Fruit fly (Drosophila melanogaster): ENCODE data around the gene CG32407.
A peak's percentile ranks its signal among the peaks of the same experiment; 100 is the strongest.

CG32407 gene

DNA sequence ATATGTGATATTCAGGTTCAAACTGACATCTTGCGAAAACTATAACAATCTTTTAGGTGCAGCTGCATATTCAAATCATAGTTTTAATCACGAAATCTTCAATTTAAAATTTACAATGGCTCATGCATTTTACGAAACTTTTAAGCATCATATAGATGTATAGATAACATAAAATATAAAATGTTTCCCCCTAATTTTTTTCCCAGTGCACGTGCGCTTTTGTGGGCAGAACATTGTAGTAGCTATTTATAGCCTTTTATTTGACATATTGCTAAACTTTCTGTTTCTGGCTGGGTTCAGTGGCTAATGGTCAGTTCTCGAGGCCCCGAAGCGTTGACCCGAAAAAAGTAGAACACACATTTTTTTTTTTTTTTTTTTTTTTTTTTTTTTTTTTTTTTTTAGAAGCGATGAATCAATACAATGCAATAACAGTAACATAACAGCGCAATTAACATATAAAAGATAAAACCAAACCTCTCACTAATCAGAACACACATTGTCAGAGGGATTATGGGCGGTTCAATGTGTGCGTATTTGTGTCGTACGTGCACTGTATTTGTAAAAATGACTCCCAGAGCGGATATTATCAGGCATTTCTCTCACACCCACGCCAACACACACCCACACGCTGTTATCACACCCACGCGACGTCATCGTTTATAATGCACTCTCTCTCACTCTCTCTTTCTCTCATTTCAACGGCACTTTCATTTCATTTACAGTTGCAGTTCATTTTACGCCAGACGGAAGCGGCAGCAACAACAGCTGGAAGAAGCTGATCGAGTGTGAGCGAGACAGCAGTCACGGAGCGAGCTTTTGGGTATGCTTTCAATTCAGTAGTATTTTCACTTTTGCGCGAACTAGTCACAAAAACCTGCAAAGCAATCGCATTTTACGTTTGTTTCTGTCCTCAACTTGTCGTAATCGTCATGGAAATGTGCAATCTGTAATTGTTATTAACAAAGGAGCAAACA is 4.4 kb downstream of the CG32407 start (continued):
- TF ChIP-seq sens (GFP tag): peak; percentile 85

DNA sequence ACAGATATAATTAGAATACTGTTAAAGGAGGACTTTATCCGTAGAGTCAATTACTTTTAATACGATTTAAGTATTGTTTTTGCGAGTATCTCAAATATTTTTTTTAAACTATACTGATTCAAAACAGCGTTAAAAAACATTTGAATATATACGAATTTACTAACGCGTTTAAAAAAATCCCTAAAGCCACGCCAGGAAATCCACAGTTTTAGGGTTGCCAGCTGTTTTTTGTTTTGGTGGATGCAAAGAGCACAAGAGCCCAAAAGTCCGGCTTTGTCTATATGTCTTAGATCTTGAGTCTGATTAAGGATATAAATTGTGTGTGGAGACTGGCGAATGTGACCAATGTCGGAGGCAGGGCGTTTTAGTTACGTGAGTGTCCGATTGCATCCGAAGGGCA is 5.7 kb downstream of the CG32407 start:
- peak; percentile 51 for TF ChIP-seq CG2116 (GFP tag; optimal IDR thresholded peaks at IDR 0.05)
- TF ChIP-seq sens (GFP tag): peak; percentile 78
- TF ChIP-seq CG12219 (GFP tag; optimal IDR thresholded peaks at IDR 0.05): no peak
- peak; percentile 8 for TF ChIP-seq CG17829 (tag; optimal IDR thresholded peaks at IDR 0.05)
- TF ChIP-seq fru (optimal IDR thresholded peaks at IDR 0.05): no peak
- TF ChIP-seq Oaz (GFP tag; IDR thresholded peaks at IDR 0.05): no peak
- TF ChIP-seq sd (tag; optimal IDR thresholded peaks at IDR 0.05): no peak
- no peak for TF ChIP-seq CkIIα-i1 (GFP tag; IDR thresholded peaks at IDR 0.05)
- no peak for TF ChIP-seq Hmr (GFP tag; optimal IDR thresholded peaks at IDR 0.05)
- no peak for TF ChIP-seq tx (GFP tag; optimal IDR thresholded peaks at IDR 0.05)
- no peak for TF ChIP-seq Max (GFP tag; optimal IDR thresholded peaks at IDR 0.05)
- no peak for TF ChIP-seq oc (tag; optimal IDR thresholded peaks at IDR 0.05)
- no peak for TF ChIP-seq Sox102F (GFP tag; optimal IDR thresholded peaks at IDR 0.05)
- no peak for TF ChIP-seq rib (GFP tag; IDR thresholded peaks at IDR 0.05)
- no peak for TF ChIP-seq zen (tag; optimal IDR thresholded peaks at IDR 0.05)
- TF ChIP-seq Myb (GFP tag; optimal IDR thresholded peaks at IDR 0.05): peak; percentile 82
- peak; percentile 13; the same call in 1 of the 2 replicates for TF ChIP-seq CG13287 (GFP tag; IDR thresholded peaks at IDR 0.05; ENCODE audit: partially characterized antibody)
- no peak for TF ChIP-seq pan (optimal IDR thresholded peaks at IDR 0.05)
- TF ChIP-seq pan (GFP tag; optimal IDR thresholded peaks at IDR 0.05 in 1 of 2, IDR thresholded peaks at IDR 0.05 in 1 of 2): no peak
- TF ChIP-seq CG8765 (GFP tag; IDR thresholded peaks at IDR 0.05): no peak
- no peak for TF ChIP-seq CG3726 (GFP tag; IDR thresholded peaks at IDR 0.05)
- TF ChIP-seq br (optimal IDR thresholded peaks at IDR 0.05): no peak
- peak; percentile 34 for TF ChIP-seq YL-1 (GFP tag; optimal IDR thresholded peaks at IDR 0.05)
- no peak for TF ChIP-seq run (tag; optimal IDR thresholded peaks at IDR 0.05)
- TF ChIP-seq Med (GFP tag): peak; percentile 30
- no peak for TF ChIP-seq Rx (GFP tag; IDR thresholded peaks at IDR 0.05)
- peak; percentile 90 for TF ChIP-seq stwl (tag; optimal IDR thresholded peaks at IDR 0.05)
- no peak for TF ChIP-seq hbn (GFP tag; IDR thresholded peaks at IDR 0.05; ENCODE audit: partially characterized antibody)
- TF ChIP-seq CG1529 (GFP tag; optimal IDR thresholded peaks at IDR 0.05): no peak
- no peak for TF ChIP-seq schlank (tag; optimal IDR thresholded peaks at IDR 0.05)
- TF ChIP-seq E2f2 (GFP tag; IDR thresholded peaks at IDR 0.05): peak; percentile 57
- no peak for TF ChIP-seq Mes4 (GFP tag; optimal IDR thresholded peaks at IDR 0.05)
- TF ChIP-seq CG8924 (tag; optimal IDR thresholded peaks at IDR 0.05): no peak
- TF ChIP-seq CG2202 (tag; optimal IDR thresholded peaks at IDR 0.05): no peak
- no peak for TF ChIP-seq CG1233 (GFP tag; optimal IDR thresholded peaks at IDR 0.05)
- no peak for TF ChIP-seq CG12236 (GFP tag; optimal IDR thresholded peaks at IDR 0.05)
- no peak for TF ChIP-seq cwo (GFP tag; optimal IDR thresholded peaks at IDR 0.05)
- no peak for TF ChIP-seq tio (GFP tag; optimal IDR thresholded peaks at IDR 0.05)
- no peak for TF ChIP-seq sqz (GFP tag; optimal IDR thresholded peaks at IDR 0.05)
- TF ChIP-seq gsb-n (tag; optimal IDR thresholded peaks at IDR 0.05): no peak
- no peak for TF ChIP-seq Camta (GFP tag; optimal IDR thresholded peaks at IDR 0.05)
- no peak for TF ChIP-seq peb (GFP tag; IDR thresholded peaks at IDR 0.05)
- no peak for TF ChIP-seq ssp (GFP tag; IDR thresholded peaks at IDR 0.05)
- no peak for TF ChIP-seq HmgD (GFP tag; optimal IDR thresholded peaks at IDR 0.05)
- no peak for TF ChIP-seq hb (GFP tag; IDR thresholded peaks at IDR 0.05; ENCODE audit: partially characterized antibody)
- TF ChIP-seq trem (tag; optimal IDR thresholded peaks at IDR 0.05): peak; percentile 42
- no peak for TF ChIP-seq Dip3 (GFP tag; optimal IDR thresholded peaks at IDR 0.05)
- no peak for TF ChIP-seq Fer3 (tag; optimal IDR thresholded peaks at IDR 0.05)
- TF ChIP-seq Ets65A (GFP tag): no peak

Data from whole organism, embryonic.